Fruit fly (Drosophila melanogaster) whole organism, embryonic: Measurements from ENCODE around the gene CG31075.
A peak's percentile ranks its signal among the peaks of the same experiment; 100 is the strongest.

Experiments used
- CG10274 ChIP-seq: fragments of 200-800 bp; sonication (Bioruptor generic); optimal IDR thresholded peaks from 3 replicates; lab custom pipeline; 2017; ENCODE audit warnings: missing biosample characterization, mild to moderate bottlenecking, missing genetic modification characterization
- CG11695 ChIP-seq: fragments of 200-800 bp; sonication (Bioruptor generic); IDR thresholded peaks from 3 replicates; pipeline ENCODE4 v1.3.6; 2022; ENCODE audit warnings: missing biosample characterization, missing genetic modification characterization
- CG11696 ChIP-seq: fragments of 200-800 bp; sonication (Bioruptor generic); IDR thresholded peaks from 2 replicates; pipeline ENCODE4 v1.3.6; 2022; ENCODE audit warnings: missing biosample characterization, missing genetic modification characterization
- CG12236 ChIP-seq: fragments of 200-800 bp; sonication (Bioruptor generic); optimal IDR thresholded peaks from 2 replicates; lab custom pipeline; 2016; ENCODE audit warnings: missing biosample characterization, missing genetic modification characterization
- CG13123 ChIP-seq: fragments of 200-800 bp; sonication (Bioruptor generic); optimal IDR thresholded peaks from 2 replicates; lab custom pipeline; 2016; ENCODE audit warnings: missing biosample characterization, missing genetic modification characterization
- CG15011 ChIP-seq: fragments of 200-800 bp; sonication (Bioruptor generic); optimal IDR thresholded peaks from 3 replicates; lab custom pipeline; 2018; ENCODE audit warnings: missing biosample characterization, mild to moderate bottlenecking, missing genetic modification characterization
- CG2120 ChIP-seq: fragments of 200-800 bp; sonication (Bioruptor generic); optimal IDR thresholded peaks from 3 replicates; lab custom pipeline; 2016; ENCODE audit warnings: missing biosample characterization, missing genetic modification characterization
- CG2678 ChIP-seq: fragments of 200-800 bp; sonication (Bioruptor generic); optimal IDR thresholded peaks from 3 replicates; lab custom pipeline; 2019; ENCODE audit warnings: missing biosample characterization, mild to moderate bottlenecking, missing genetic modification characterization, moderate library complexity
- CG3407 ChIP-seq: fragments of 200-800 bp; sonication (Bioruptor generic); optimal IDR thresholded peaks from 2 replicates; lab custom pipeline; 2018; ENCODE audit warnings: missing biosample characterization, mild to moderate bottlenecking, missing genetic modification characterization
- CG42726 ChIP-seq: fragments of 200-800 bp; sonication (Bioruptor generic); IDR thresholded peaks from 2 replicates; pipeline ENCODE4 v1.3.6; 2022; ENCODE audit warnings: missing biosample characterization, missing genetic modification characterization; ENCODE audit not compliant: partially characterized antibody
- CG6765 ChIP-seq: fragments of 200-800 bp; sonication (Bioruptor generic); optimal IDR thresholded peaks from 3 replicates; lab custom pipeline; 2017; ENCODE audit warnings: missing biosample characterization, mild to moderate bottlenecking, missing genetic modification characterization
- CG6854 ChIP-seq: fragments of 200-800 bp; sonication (Bioruptor generic); optimal IDR thresholded peaks from 3 replicates; lab custom pipeline; 2017; ENCODE audit warnings: missing biosample characterization, mild to moderate bottlenecking, missing genetic modification characterization
- CG7928 ChIP-seq: fragments of 200-800 bp; sonication (Bioruptor generic); optimal IDR thresholded peaks from 2 replicates; lab custom pipeline; 2017; ENCODE audit warnings: missing biosample characterization, mild to moderate bottlenecking, missing genetic modification characterization
- CG9609 ChIP-seq: fragments of 200-800 bp; sonication (Bioruptor generic); optimal IDR thresholded peaks from 3 replicates; lab custom pipeline; 2016; ENCODE audit warnings: missing biosample characterization, missing genetic modification characterization
- CG9797 ChIP-seq: fragments of 200-800 bp; sonication (Bioruptor generic); optimal IDR thresholded peaks from 3 replicates; lab custom pipeline; 2018; ENCODE audit warnings: missing biosample characterization, mild to moderate bottlenecking, missing genetic modification characterization
- Dad ChIP-seq: fragments of 200-800 bp; sonication (Bioruptor generic); optimal IDR thresholded peaks from 3 replicates; lab custom pipeline; 2016; ENCODE audit warnings: missing biosample characterization, missing genetic modification characterization
- Dek ChIP-seq: fragments of 200-800 bp; sonication (Bioruptor generic); optimal IDR thresholded peaks from 3 replicates; lab custom pipeline; 2019; ENCODE audit warnings: missing biosample characterization, mild to moderate bottlenecking, missing genetic modification characterization, moderate library complexity
- Doc2 ChIP-seq: fragments of 200-800 bp; sonication (Bioruptor generic); IDR thresholded peaks from 2 replicates; pipeline ENCODE4 v1.3.6; 2022; ENCODE audit warnings: missing biosample characterization, missing genetic modification characterization
- Eip74EF ChIP-seq, 2 experiments: fragments of 200-800 bp in 1 of 2; fragments of >200 bp in 1 of 2; sonication (Bioruptor generic) in 1 of 2; optimal IDR thresholded peaks; 2 replicates each; lab custom pipeline; 2017 to 2019; ENCODE audit warnings: missing biosample characterization in 2 of 2, missing genetic modification characterization in 2 of 2, mild to moderate bottlenecking in 1 of 2, moderate library complexity in 1 of 2
- Ets97D ChIP-seq: fragments of 200-800 bp; sonication (Bioruptor generic); optimal IDR thresholded peaks from 3 replicates; lab custom pipeline; 2016; ENCODE audit warnings: missing biosample characterization, missing genetic modification characterization
- HHEX ChIP-seq: fragments of 200-800 bp; sonication (Bioruptor generic); optimal IDR thresholded peaks from 3 replicates; lab custom pipeline; 2017; ENCODE audit warnings: missing biosample characterization, mild to moderate bottlenecking, missing genetic modification characterization, missing genetic modification reagents
- MTF-1 ChIP-seq: fragments of 200-800 bp; sonication (Bioruptor generic); optimal IDR thresholded peaks from 2 replicates; lab custom pipeline; 2018; ENCODE audit warnings: missing biosample characterization, mild to moderate bottlenecking, missing genetic modification characterization, borderline replicate concordance
- Mrtf ChIP-seq: fragments of 200-800 bp; sonication (Bioruptor generic); IDR thresholded peaks from 3 replicates; pipeline ENCODE4 v1.3.6; 2022; ENCODE audit warnings: missing biosample characterization, missing genetic modification characterization
- NC2α ChIP-seq: fragments of 200-800 bp; sonication (Bioruptor generic); optimal IDR thresholded peaks from 2 replicates; lab custom pipeline; 2016; ENCODE audit warnings: missing biosample characterization, missing genetic modification characterization
- NK7.1 ChIP-seq: fragments of 200-800 bp; sonication (Bioruptor generic); optimal IDR thresholded peaks from 3 replicates; lab custom pipeline; 2016; ENCODE audit warnings: missing biosample characterization, missing genetic modification characterization
- Neu2 ChIP-seq: fragments of 200-800 bp; sonication (Bioruptor generic); optimal IDR thresholded peaks from 3 replicates; lab custom pipeline; 2016; ENCODE audit warnings: missing biosample characterization, missing genetic modification characterization, borderline replicate concordance
- Poxn ChIP-seq: fragments of 200-800 bp; sonication (Bioruptor generic); IDR thresholded peaks from 2 replicates; pipeline ENCODE4 v1.3.6; 2022; ENCODE audit warnings: missing biosample characterization, missing genetic modification characterization
- ac ChIP-seq: fragments of 200-800 bp; sonication (Bioruptor generic); optimal IDR thresholded peaks from 3 replicates; lab custom pipeline; 2017; ENCODE audit warnings: missing biosample characterization, mild to moderate bottlenecking, missing genetic modification characterization
- ap ChIP-seq: fragments of 200-800 bp; sonication (Bioruptor generic); IDR thresholded peaks from 2 replicates; pipeline ENCODE4 v1.3.6; 2022; ENCODE audit warnings: missing biosample characterization, missing genetic modification characterization
- croc ChIP-seq: fragments of 200-800 bp; sonication (Bioruptor generic); conservative IDR thresholded peaks from 3 replicates; pipeline ENCODE4 v1.3.6; 2022; ENCODE audit warnings: missing biosample characterization, missing genetic modification characterization
- eve ChIP-seq, 2 experiments: fragments of >200 bp; optimal IDR thresholded peaks; 2 replicates each; lab custom pipeline; 2017; ENCODE audit warnings: missing biosample characterization in 2 of 2, missing genetic modification characterization in 2 of 2
- gcm ChIP-seq: fragments of 200-800 bp; sonication (Bioruptor generic); optimal IDR thresholded peaks from 2 replicates; lab custom pipeline; 2019; ENCODE audit warnings: missing biosample characterization, mild to moderate bottlenecking, missing genetic modification characterization, moderate library complexity
- grn ChIP-seq: fragments of 200-800 bp; sonication (Bioruptor generic); optimal IDR thresholded peaks from 3 replicates; lab custom pipeline; 2017; ENCODE audit warnings: missing biosample characterization, missing genetic modification characterization
- ham ChIP-seq: fragments of 200-800 bp; sonication (Bioruptor generic); IDR thresholded peaks from 2 replicates; pipeline ENCODE4 v1.3.6; 2022; ENCODE audit warnings: missing biosample characterization, missing genetic modification characterization
- hkb ChIP-seq, 2 experiments: fragments of 200-800 bp in 1 of 2; fragments of >200 bp in 1 of 2; sonication (Bioruptor generic) in 1 of 2; IDR thresholded peaks in 1 of 2; optimal IDR thresholded peaks in 1 of 2; 2 replicates each; pipeline versions ENCODE4 v1.3.6 to Lab custom; 2017 to 2022; ENCODE audit warnings: missing biosample characterization in 1 of 2, missing genetic modification characterization in 1 of 2
- hth ChIP-seq: fragments of >200 bp; optimal IDR thresholded peaks from 2 replicates; lab custom pipeline; 2017; ENCODE audit warnings: inconsistent platforms
- inv ChIP-seq: fragments of 200-800 bp; sonication (Bioruptor generic); IDR thresholded peaks from 2 replicates; pipeline ENCODE4 v1.3.6; 2022; ENCODE audit warnings: missing biosample characterization, missing genetic modification characterization; ENCODE audit not compliant: partially characterized antibody
- lov ChIP-seq, 2 experiments: fragments of 200-800 bp in 1 of 2; fragments of >200 bp in 1 of 2; sonication (Bioruptor generic) in 1 of 2; IDR thresholded peaks in 1 of 2; optimal IDR thresholded peaks in 1 of 2; 2 replicates in 1 of 2; 3 replicates in 1 of 2; pipeline versions ENCODE4 v1.3.6 to Lab custom; 2017 to 2022; ENCODE audit warnings: missing biosample characterization in 1 of 2, missing genetic modification characterization in 1 of 2
- nau ChIP-seq: fragments of 200-800 bp; sonication (Bioruptor generic); optimal IDR thresholded peaks from 3 replicates; lab custom pipeline; 2017; ENCODE audit warnings: missing biosample characterization, mild to moderate bottlenecking, missing genetic modification characterization, missing genetic modification reagents
- nerfin-2 ChIP-seq: fragments of 200-800 bp; sonication (Bioruptor generic); IDR thresholded peaks from 2 replicates; pipeline ENCODE4 v1.3.6; 2022; ENCODE audit warnings: missing biosample characterization, missing genetic modification characterization; ENCODE audit not compliant: partially characterized antibody
- odd ChIP-seq: fragments of 200-800 bp; sonication (Bioruptor generic); optimal IDR thresholded peaks from 2 replicates; lab custom pipeline; 2017; ENCODE audit warnings: missing biosample characterization, mild to moderate bottlenecking, missing genetic modification characterization
- pita ChIP-seq: fragments of 200-800 bp; sonication (Bioruptor generic); optimal IDR thresholded peaks from 2 replicates; lab custom pipeline; 2017; ENCODE audit warnings: missing biosample characterization, mild to moderate bottlenecking, missing genetic modification characterization
- pnt ChIP-seq: fragments of 200-800 bp; sonication (Bioruptor generic); optimal IDR thresholded peaks from 3 replicates; lab custom pipeline; 2016; ENCODE audit warnings: missing biosample characterization, missing genetic modification characterization
- ro ChIP-seq: fragments of 200-800 bp; sonication (Bioruptor generic); IDR thresholded peaks from 2 replicates; pipeline ENCODE4 v1.3.6; 2022; ENCODE audit warnings: missing biosample characterization, missing genetic modification characterization
- sr ChIP-seq: fragments of 200-800 bp; sonication (Bioruptor generic); IDR thresholded peaks from 3 replicates; pipeline ENCODE4 v1.3.6; 2022; ENCODE audit warnings: missing biosample characterization, missing genetic modification characterization
- stwl ChIP-seq: fragments of 200-800 bp; sonication (Bioruptor generic); optimal IDR thresholded peaks from 3 replicates; lab custom pipeline; 2018; ENCODE audit warnings: missing biosample characterization, mild to moderate bottlenecking, missing genetic modification characterization, moderate library complexity
- trem ChIP-seq: fragments of 200-800 bp; optimal IDR thresholded peaks from 3 replicates; lab custom pipeline; 2019; ENCODE audit warnings: missing biosample characterization, mild to moderate bottlenecking, missing genetic modification characterization, moderate library complexity
- unc-4 ChIP-seq: fragments of 200-800 bp; sonication (Bioruptor generic); IDR thresholded peaks from 2 replicates; pipeline ENCODE4 v1.3.6; 2022; ENCODE audit warnings: missing biosample characterization, missing genetic modification characterization; ENCODE audit not compliant: partially characterized antibody

CG31075 gene

dm6 chr3R:26954020-26954672 lies 34.2 kb downstream of the CG31075 start:
- TF ChIP-seq CG2678 (tag; lab: Kevin White, UChicago) (peak; percentile 85), inv (no peak), CG9609 (GFP tag; lab: Kevin White, UChicago) (no peak), Eip74EF (GFP tag; optimal IDR thresholded peaks at IDR 0.05; lab: Kevin White, UChicago) (peak in 1 of 2 experiments; percentile 61), CG3407 (GFP tag; lab: Kevin White, UChicago) (peak; percentile 64), Ets97D (GFP tag; lab: Kevin White, UChicago) (no peak), Poxn (no peak), Dad (no peak), CG6854 (GFP tag; lab: Kevin White, UChicago) (peak; percentile 29), gcm (GFP tag; lab: Kevin White, UChicago) (peak; percentile 61), Neu2 (GFP tag; lab: Kevin White, UChicago) (no peak), MTF-1 (GFP tag; lab: Kevin White, UChicago) (peak; percentile 25), Dek (tag; lab: Kevin White, UChicago) (peak; percentile 53), unc-4 (GFP tag; lab: Robert Waterston, UW) (no peak), CG13123 (GFP tag; lab: Kevin White, UChicago) (peak; percentile 42), trem (tag; lab: Kevin White, UChicago) (peak; percentile 59), NK7.1 (GFP tag; lab: Kevin White, UChicago) (no peak), nau (GFP tag; lab: Kevin White, UChicago) (peak; percentile 48), odd (GFP tag; lab: Kevin White, UChicago) (peak; percentile 20), sr (GFP tag; lab: Robert Waterston, UW) (peak; percentile 40; the same call in 2 of the 3 replicates), hth (lab: Kevin White, UChicago) (no peak), CG9797 (peak; percentile 11), Mrtf (GFP tag; lab: Robert Waterston, UW) (peak; percentile 71; the same call in 2 of the 3 replicates), HHEX (peak; percentile 73), CG42726 (GFP tag; lab: Robert Waterston, UW) (no peak), pita (GFP tag; lab: Kevin White, UChicago) (no peak), CG15011 (GFP tag; lab: Kevin White, UChicago) (no peak), Doc2 (GFP tag; lab: Robert Waterston, UW) (no peak), CG11696 (GFP tag; lab: Robert Waterston, UW) (peak; percentile 76), eve (GFP tag; optimal IDR thresholded peaks at IDR 0.05; lab: Kevin White, UChicago) (no peak), CG6765 (GFP tag; lab: Kevin White, UChicago) (no peak), NC2α (GFP tag; lab: Kevin White, UChicago) (no peak), ac (GFP tag; lab: Kevin White, UChicago) (no peak), ap (GFP tag; lab: Robert Waterston, UW) (peak; percentile 67), nerfin-2 (GFP tag; lab: Robert Waterston, UW) (no peak), pnt (GFP tag; lab: Kevin White, UChicago) (no peak), ro (peak; percentile 64), croc (peak; percentile 74), CG11695 (GFP tag; lab: Robert Waterston, UW) (peak; percentile 80), CG7928 (GFP tag; lab: Kevin White, UChicago) (peak; percentile 8), grn (no peak), CG12236 (GFP tag; lab: Kevin White, UChicago) (no peak), CG2120 (no peak), lov (optimal IDR thresholded peaks at IDR 0.05; lab: Kevin White, UChicago) (no peak), lov (GFP tag; IDR thresholded peaks at IDR 0.05; lab: Robert Waterston, UW) (peak; percentile 68; the same call in 1 of the 3 replicates), stwl (tag; lab: Kevin White, UChicago) (no peak), ham (GFP tag; lab: Robert Waterston, UW) (no peak), CG10274 (GFP tag; lab: Kevin White, UChicago) (peak; percentile 26), hkb (optimal IDR thresholded peaks at IDR 0.05; lab: Kevin White, UChicago) (no peak), hkb (GFP tag; IDR thresholded peaks at IDR 0.05; lab: Robert Waterston, UW) (peak; percentile 86)
